Worm (Caenorhabditis elegans) whole organism, L1 larva: Measurements from ENCODE around the gene C34C12.8.

Experiments used
- C16A3.4 ChIP-seq: fragments of 150-350 bp; optimal IDR thresholded peaks from 2 replicates; lab custom pipeline; 2014; ENCODE audit warnings: missing biosample characterization, missing genetic modification characterization
- aha-1 ChIP-seq: fragments of 150-350 bp; optimal IDR thresholded peaks from 2 replicates; lab custom pipeline; 2014; ENCODE audit warnings: missing biosample characterization, missing genetic modification characterization
- alr-1 ChIP-seq: fragments of 200-800 bp; sonication (Bioruptor generic); optimal IDR thresholded peaks from 2 replicates; lab custom pipeline; 2018; ENCODE audit warnings: borderline replicate concordance, mild to moderate bottlenecking, missing genetic modification characterization, missing compliant biosample characterization
- blmp-1 ChIP-seq: fragments of 150-350 bp; optimal IDR thresholded peaks from 2 replicates; lab custom pipeline; 2014; ENCODE audit warnings: missing biosample characterization, missing genetic modification characterization
- ceh-63 ChIP-seq: fragments of 200-800 bp; sonication (Bioruptor generic); optimal IDR thresholded peaks from 2 replicates; lab custom pipeline; 2018; ENCODE audit warnings: mild to moderate bottlenecking, missing genetic modification characterization, missing compliant biosample characterization
- efl-1 ChIP-seq, 4 experiments: fragments of 150-350 bp; optimal IDR thresholded peaks in 3 of 4; peaks in 1 of 4; 1 replicate in 1 of 4; 2 replicates in 3 of 4; lab custom pipeline; 2014; ENCODE audit warnings: missing biosample characterization in 2 of 4, missing genetic modification characterization in 2 of 4, missing genetic modification reagents in 2 of 4
- efl-3 ChIP-seq: fragments of 200-800 bp; sonication (Bioruptor generic); optimal IDR thresholded peaks from 2 replicates; lab custom pipeline; 2018; ENCODE audit warnings: mild to moderate bottlenecking, missing genetic modification characterization, missing compliant biosample characterization
- egl-13 ChIP-seq: sonication (generic microtip); optimal IDR thresholded peaks from 2 replicates; lab custom pipeline; 2016; ENCODE audit warnings: missing genotype, missing genetic modification reagents, missing genetic modification characterization, missing compliant biosample characterization
- elt-3 ChIP-seq, 6 experiments: fragments of 150-350 bp in 1 of 6; sonication (generic microtip); optimal IDR thresholded peaks; 2 replicates each; lab custom pipeline; 2017 to 2018; ENCODE audit warnings: missing biosample characterization in 6 of 6, missing genetic modification characterization in 6 of 6, inconsistent platforms in 1 of 6
- fkh-4 ChIP-seq: sonication (generic microtip); optimal IDR thresholded peaks from 2 replicates; lab custom pipeline; 2016; ENCODE audit warnings: missing compliant biosample characterization, missing genetic modification characterization, borderline replicate concordance
- fkh-8 ChIP-seq: sonication (generic microtip); optimal IDR thresholded peaks from 2 replicates; lab custom pipeline; 2016; ENCODE audit warnings: mild to moderate bottlenecking, missing genetic modification characterization, missing compliant biosample characterization
- fos-1 ChIP-seq: fragments of 150-350 bp; optimal IDR thresholded peaks from 2 replicates; lab custom pipeline; 2014; ENCODE audit warnings: missing biosample characterization, missing genetic modification characterization
- irx-1 ChIP-seq: sonication (generic microtip); optimal IDR thresholded peaks from 2 replicates; lab custom pipeline; 2016; ENCODE audit warnings: missing genetic modification characterization, missing compliant biosample characterization
- lin-13 ChIP-seq: fragments of 150-350 bp; optimal IDR thresholded peaks from 2 replicates; lab custom pipeline; 2014; ENCODE audit warnings: missing biosample characterization, missing genetic modification reagents, missing genetic modification characterization
- lin-14 ChIP-seq: fragments of 200-800 bp; sonication (Bioruptor generic); optimal IDR thresholded peaks from 2 replicates; lab custom pipeline; 2018; ENCODE audit warnings: mild to moderate bottlenecking, missing genetic modification characterization, moderate library complexity, missing compliant biosample characterization
- lin-35 ChIP-seq, 2 experiments: fragments of 150-350 bp; optimal IDR thresholded peaks; 2 replicates each; lab custom pipeline; 2014; ENCODE audit warnings: missing biosample characterization in 2 of 2, missing genetic modification characterization in 2 of 2, missing genetic modification reagents in 2 of 2
- mdl-1 ChIP-seq, 2 experiments: fragments of 150-350 bp; optimal IDR thresholded peaks; 2 replicates each; lab custom pipeline; 2014 to 2017; ENCODE audit warnings: missing biosample characterization in 2 of 2, missing genetic modification characterization in 2 of 2, inconsistent platforms in 1 of 2
- mef-2 ChIP-seq: fragments of 150-350 bp; optimal IDR thresholded peaks from 2 replicates; lab custom pipeline; 2014; ENCODE audit warnings: missing biosample characterization, missing genetic modification characterization
- mep-1 ChIP-seq: fragments of 150-350 bp; optimal IDR thresholded peaks from 2 replicates; lab custom pipeline; 2014; ENCODE audit warnings: missing biosample characterization, missing genetic modification characterization
- nhr-20 ChIP-seq: sonication (generic microtip); optimal IDR thresholded peaks from 2 replicates; lab custom pipeline; 2016; ENCODE audit warnings: mild to moderate bottlenecking, missing genetic modification characterization, missing compliant biosample characterization
- nhr-237 ChIP-seq: fragments of 150-350 bp; optimal IDR thresholded peaks from 2 replicates; lab custom pipeline; 2014; ENCODE audit warnings: missing biosample characterization, missing genetic modification characterization
- nhr-47 ChIP-seq: sonication (generic microtip); optimal IDR thresholded peaks from 2 replicates; lab custom pipeline; 2016; ENCODE audit warnings: mild to moderate bottlenecking, missing genetic modification characterization, moderate library complexity, missing compliant biosample characterization
- nhr-71 ChIP-seq: sonication (generic microtip); optimal IDR thresholded peaks from 2 replicates; lab custom pipeline; 2016; ENCODE audit warnings: mild to moderate bottlenecking, missing genetic modification characterization, moderate library complexity, missing compliant biosample characterization
- nhr-76 ChIP-seq: sonication (generic microtip); optimal IDR thresholded peaks from 2 replicates; lab custom pipeline; 2017; ENCODE audit warnings: missing biosample characterization, missing genetic modification characterization
- nhr-84 ChIP-seq: sonication (generic microtip); optimal IDR thresholded peaks from 2 replicates; lab custom pipeline; 2017; ENCODE audit warnings: missing biosample characterization, missing genetic modification characterization
- nhr-85 ChIP-seq: sonication (generic microtip); peaks from one replicate; lab custom pipeline; 2016; ENCODE audit warnings: missing genetic modification characterization, inconsistent platforms, missing compliant biosample characterization
- nhr-90 ChIP-seq: sonication (generic microtip); optimal IDR thresholded peaks from 2 replicates; lab custom pipeline; 2016; ENCODE audit warnings: mild to moderate bottlenecking, missing genetic modification characterization, missing compliant biosample characterization; ENCODE audit not compliant: poor library complexity
- rnt-1 ChIP-seq: sonication (generic microtip); optimal IDR thresholded peaks from 2 replicates; lab custom pipeline; 2016; ENCODE audit warnings: mild to moderate bottlenecking, missing genetic modification characterization, moderate library complexity, missing compliant biosample characterization
- snpc-4 ChIP-seq: fragments of 150-350 bp; optimal IDR thresholded peaks from 2 replicates; lab custom pipeline; 2014; ENCODE audit warnings: missing biosample characterization, missing genetic modification characterization
- snu-23 ChIP-seq: sonication (generic microtip); optimal IDR thresholded peaks from 2 replicates; lab custom pipeline; 2016; ENCODE audit warnings: missing genetic modification characterization, missing compliant biosample characterization
- sox-4 ChIP-seq: sonication (generic microtip); optimal IDR thresholded peaks from 2 replicates; lab custom pipeline; 2016; ENCODE audit warnings: missing genetic modification characterization, missing compliant biosample characterization
- sptf-1 ChIP-seq: fragments of 150-350 bp; optimal IDR thresholded peaks from 2 replicates; lab custom pipeline; 2014; ENCODE audit warnings: missing biosample characterization, missing genetic modification characterization
- swsn-7 ChIP-seq: sonication (generic microtip); optimal IDR thresholded peaks from 2 replicates; lab custom pipeline; 2016; ENCODE audit warnings: missing genetic modification characterization, missing compliant biosample characterization
- unc-130 ChIP-seq: fragments of 150-350 bp; optimal IDR thresholded peaks from 2 replicates; lab custom pipeline; 2017; ENCODE audit warnings: missing biosample characterization, missing genetic modification characterization, inconsistent platforms
- unc-86 ChIP-seq: sonication (generic microtip); optimal IDR thresholded peaks from 2 replicates; lab custom pipeline; 2016; ENCODE audit warnings: missing genetic modification characterization, missing compliant biosample characterization
- ztf-4 ChIP-seq: fragments of 150-350 bp; optimal IDR thresholded peaks from 2 replicates; lab custom pipeline; 2014; ENCODE audit warnings: missing biosample characterization, missing genetic modification characterization

Gene C34C12.8

DNA sequence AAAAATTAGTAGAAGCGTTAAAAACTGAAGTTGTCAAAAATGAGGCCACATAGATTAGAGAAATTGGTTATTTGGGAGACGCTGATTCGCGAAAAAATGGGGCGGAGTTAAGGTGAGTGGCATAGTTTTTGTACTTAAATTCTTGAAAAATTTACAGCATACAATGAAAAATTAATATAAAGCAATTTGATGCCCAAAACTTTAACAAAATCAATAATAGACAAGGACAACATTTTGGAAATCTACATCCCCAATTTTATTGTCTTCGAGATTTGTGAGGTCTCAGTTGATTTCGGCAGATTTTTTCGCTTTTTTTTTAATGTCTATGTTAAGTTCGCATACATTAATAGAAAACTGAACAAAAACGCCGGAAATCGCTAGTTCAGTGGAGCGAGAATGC is 16.0 kb downstream of the C34C12.8 start (continued):
- peak; percentile 78 for TF ChIP-seq fkh-4
- peak; percentile 76 for TF ChIP-seq sox-4 (tag; lab: Kevin White, UChicago)
- TF ChIP-seq egl-13 (tag; lab: Kevin White, UChicago), result peak; percentile 65
- peak; percentile 24 for TF ChIP-seq rnt-1 (tag; lab: Kevin White, UChicago)
- no peak for TF ChIP-seq unc-130 (tag; lab: Kevin White, UChicago)
- peak; percentile 82 for TF ChIP-seq nhr-85
- peak; percentile 69 for TF ChIP-seq nhr-71 (tag; lab: Kevin White, UChicago)
- TF ChIP-seq irx-1, result peak; percentile 31
- TF ChIP-seq mef-2, result no peak
- no peak for TF ChIP-seq C16A3.4 (tag; lab: Kevin White, UChicago)

DNA sequence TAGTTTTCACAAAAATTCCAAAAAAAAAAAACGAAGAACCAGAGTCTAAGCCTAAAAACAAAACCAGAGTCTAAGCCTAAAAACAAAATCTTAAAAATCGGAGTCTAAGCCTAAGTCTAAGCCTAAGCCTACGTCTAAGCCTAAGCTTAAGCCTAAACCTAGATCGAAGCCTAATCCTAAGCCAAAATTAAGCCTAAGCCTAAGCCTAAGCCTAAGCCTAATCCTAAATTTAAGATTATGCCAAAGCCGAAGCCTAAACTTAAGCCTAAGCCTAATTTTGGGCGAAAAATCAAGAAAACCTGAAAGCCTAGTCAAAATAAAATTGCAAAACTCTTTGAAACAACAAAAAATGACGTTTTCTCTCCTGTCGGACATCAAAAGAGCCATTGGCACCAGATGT is 17.2 kb downstream of the C34C12.8 start:
- TF ChIP-seq nhr-84 (tag; lab: Kevin White, UChicago), result no peak
- TF ChIP-seq efl-3 (GFP tag; lab: Kevin White, UChicago), result no peak
- TF ChIP-seq alr-1 (tag; lab: Kevin White, UChicago), result no peak
- TF ChIP-seq nhr-85, result no peak
- no peak for TF ChIP-seq mdl-1 (tag; optimal IDR thresholded peaks at IDR 0.05; lab: Kevin White, UChicago)
- no peak for TF ChIP-seq nhr-237 (tag; lab: Kevin White, UChicago)

DNA sequence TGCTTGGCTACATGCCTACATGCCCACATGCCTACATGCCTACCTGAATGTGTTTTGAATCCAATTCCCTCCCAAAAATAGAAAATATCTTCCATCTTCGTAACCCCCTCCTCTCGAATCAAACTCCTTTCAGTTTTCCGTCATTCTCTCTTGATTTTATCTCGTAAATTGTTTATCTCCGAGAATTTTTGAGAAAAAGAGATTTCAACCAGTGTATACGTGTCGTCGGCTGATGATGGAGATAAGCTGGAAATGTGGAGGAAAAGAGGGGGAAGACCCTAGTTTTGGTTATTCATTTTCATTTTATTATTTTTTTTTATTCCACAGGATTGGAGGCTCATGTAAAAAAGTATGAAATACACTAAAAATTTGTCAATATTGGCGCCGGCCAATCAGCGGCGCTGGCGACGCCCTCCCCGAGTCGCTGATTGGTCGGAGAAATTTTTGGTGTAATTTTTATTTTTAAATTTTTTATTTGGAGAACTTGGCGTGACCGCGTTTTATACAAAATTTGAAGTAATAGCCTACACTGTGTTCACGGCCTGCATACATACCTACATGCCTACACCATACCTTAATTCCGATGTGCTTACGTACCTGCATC is 18.7 kb downstream of the C34C12.8 start:
- no peak for TF ChIP-seq fkh-8
- TF ChIP-seq efl-1 (optimal IDR thresholded peaks at IDR 0.05; lab: Kevin White, UChicago), result no peak
- no peak for TF ChIP-seq efl-1 (GFP tag; optimal IDR thresholded peaks at IDR 0.05 in 1 of 2; lab: Kevin White, UChicago)
- no peak for TF ChIP-seq nhr-47
- no peak for TF ChIP-seq aha-1 (tag; lab: Kevin White, UChicago)
- TF ChIP-seq nhr-85, result peak; percentile 31
- no peak for TF ChIP-seq nhr-76 (tag; lab: Kevin White, UChicago)
- no peak for TF ChIP-seq swsn-7
- peak; percentile 50 for TF ChIP-seq blmp-1
- TF ChIP-seq sptf-1 (tag; lab: Kevin White, UChicago), result no peak
- no peak for TF ChIP-seq nhr-237 (tag; lab: Kevin White, UChicago)
- TF ChIP-seq ztf-4 (tag; lab: Kevin White, UChicago), result no peak
- TF ChIP-seq lin-14 (GFP tag; lab: Kevin White, UChicago), result peak; percentile 26
- peak; percentile 0 for TF ChIP-seq rnt-1 (tag; lab: Kevin White, UChicago)

DNA sequence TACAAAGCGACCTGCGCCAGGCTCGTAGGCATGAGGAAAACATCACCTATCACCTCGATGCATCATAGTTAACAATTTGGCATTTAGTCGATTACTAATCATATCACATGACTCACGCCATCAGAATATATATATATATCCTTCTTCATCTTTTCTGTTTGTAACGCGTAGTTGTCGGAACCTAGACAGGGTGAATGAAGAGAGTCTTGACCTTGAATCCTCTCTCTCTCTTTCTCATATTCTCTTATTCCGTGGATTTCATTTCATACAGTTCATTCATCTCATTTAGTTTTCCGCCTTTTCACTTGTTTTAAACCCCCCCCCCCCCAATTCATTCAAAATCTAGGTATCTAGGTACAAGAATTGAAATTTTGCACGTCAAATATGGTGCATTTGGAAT is 20.0 kb downstream of the C34C12.8 start:
- TF ChIP-seq efl-1 (optimal IDR thresholded peaks at IDR 0.05; lab: Kevin White, UChicago) (no peak), efl-1 (GFP tag; optimal IDR thresholded peaks at IDR 0.05 in 1 of 2; lab: Kevin White, UChicago) (no peak), lin-35 (GFP tag; optimal IDR thresholded peaks at IDR 0.05; lab: Kevin White, UChicago) (no peak), irx-1 (no peak), blmp-1 (peak; percentile 89), lin-14 (GFP tag; lab: Kevin White, UChicago) (peak; percentile 60), snu-23 (GFP tag; lab: Kevin White, UChicago) (peak; percentile 16), mep-1 (tag; lab: Kevin White, UChicago) (peak; percentile 54), unc-130 (tag; lab: Kevin White, UChicago) (peak; percentile 1), nhr-20 (tag; lab: Kevin White, UChicago) (peak; percentile 13), nhr-85 (peak; percentile 63), rnt-1 (tag; lab: Kevin White, UChicago) (no peak), nhr-90 (tag; lab: Kevin White, UChicago) (peak; percentile 47), elt-3 (tag; optimal IDR thresholded peaks at IDR 0.05; lab: Kevin White, UChicago) (peak in 1 of 6 experiments; percentile 46)

DNA sequence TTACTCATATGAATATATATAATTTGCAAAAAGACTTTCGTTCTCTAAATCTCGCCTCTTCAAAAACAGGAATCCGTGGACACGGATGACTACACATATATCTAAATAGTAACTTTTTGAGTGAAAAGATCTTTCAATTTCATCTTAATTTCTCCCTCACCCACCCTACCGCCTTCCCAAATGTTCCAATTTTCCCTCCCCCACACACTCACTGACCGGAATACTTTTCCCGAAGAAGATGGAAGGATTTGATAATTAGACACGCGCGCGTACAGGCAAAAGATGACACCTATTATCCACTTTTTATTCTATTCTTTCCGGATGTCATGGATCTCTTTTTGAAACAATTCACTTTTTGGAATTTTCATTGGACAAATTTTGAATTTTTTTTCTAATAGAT is 20.7 kb downstream of the C34C12.8 start:
- TF ChIP-seq irx-1 (no peak), blmp-1 (peak; percentile 96), nhr-71 (tag; lab: Kevin White, UChicago) (no peak), ceh-63 (GFP tag; lab: Kevin White, UChicago) (no peak), unc-86 (no peak), snu-23 (GFP tag; lab: Kevin White, UChicago) (no peak), mep-1 (tag; lab: Kevin White, UChicago) (peak; percentile 6), lin-13 (no peak), snpc-4 (tag; lab: Kevin White, UChicago) (no peak), fos-1 (tag; lab: Kevin White, UChicago) (no peak)
